Worm (Caenorhabditis elegans): ENCODE measurements around the gene sea-1.

The sea-1 gene

ce11 chrII:3626872-3627271 lies 46.5 kb downstream of the sea-1 start, which contains the start of gene M151.3:
M151.3 (plus strand) TSS chrII:3627172.
- TF ChIP-seq unc-62 (GFP tag; optimal IDR thresholded peaks at IDR 0.05) = no peak

- no peak for TF ChIP-seq unc-62 (GFP tag; optimal IDR thresholded peaks at IDR 0.05)
Measured at ce11 chrII:3622014-3622413, 51.4 kb downstream of the sea-1 start, which contains the start of gene M151.7. M151.7 (plus strand) TSS chrII:3622314.
